Fruit fly (Drosophila melanogaster): Measurements from ENCODE around the gene Hakai.

The Hakai gene

dm6 chr2L:19582185-19582584 is at the start of gene Hakai (continued):
- TF ChIP-seq p53 (GFP tag; optimal IDR thresholded peaks at IDR 0.05) (peak; percentile 45), CG3407 (GFP tag; optimal IDR thresholded peaks at IDR 0.05) (no peak), CG14965 (GFP tag; optimal IDR thresholded peaks at IDR 0.05; ENCODE audit: borderline replicate concordance) (no peak), vvl (GFP tag; IDR thresholded peaks at IDR 0.05) (peak; percentile 68), Dp (GFP tag; optimal IDR thresholded peaks at IDR 0.05) (peak; percentile 73), Hr51 (GFP tag; optimal IDR thresholded peaks at IDR 0.05) (peak; percentile 27 to 68), mld (GFP tag; IDR thresholded peaks at IDR 0.05; ENCODE audit: partially characterized antibody) (no peak), CG1233 (GFP tag; optimal IDR thresholded peaks at IDR 0.05) (no peak), CG10321 (GFP tag; IDR thresholded peaks at IDR 0.05) (peak; percentile 21; the same call in 1 of the 2 replicates), chif (GFP tag; optimal IDR thresholded peaks at IDR 0.05) (peak; percentile 23 to 67), CG17186 (GFP tag; optimal IDR thresholded peaks at IDR 0.05) (peak; percentile 79), CG11504 (tag; optimal IDR thresholded peaks at IDR 0.05) (peak; percentile 55), dmrt99B (tag; optimal IDR thresholded peaks at IDR 0.05) (peak; percentile 16), MESR4 (GFP tag; optimal IDR thresholded peaks at IDR 0.05) (peak; percentile 85), CG6854 (GFP tag; optimal IDR thresholded peaks at IDR 0.05) (no peak), Dref (GFP tag; IDR thresholded peaks at IDR 0.05) (peak; percentile 48), Dbx (GFP tag; IDR thresholded peaks at IDR 0.05) (peak; percentile 69; the same call in 2 of the 3 replicates), schlank (tag; optimal IDR thresholded peaks at IDR 0.05) (peak; percentile 12), Aef1 (GFP tag; IDR thresholded peaks at IDR 0.05) (0 out of 3 replicates have a peak, but pooled peaks have one; percentile 45), da (GFP tag; optimal IDR thresholded peaks at IDR 0.05) (peak; percentile 39), Asciz (GFP tag; optimal IDR thresholded peaks at IDR 0.05) (no peak), Lim3 (GFP tag; IDR thresholded peaks at IDR 0.05) (no peak), shn (GFP tag; optimal IDR thresholded peaks at IDR 0.05) (peak; percentile 74), al (GFP tag; IDR thresholded peaks at IDR 0.05) (peak; percentile 55; the same call in 1 of the 2 replicates), rib (GFP tag; IDR thresholded peaks at IDR 0.05) (no peak), Hr3 (GFP tag; optimal IDR thresholded peaks at IDR 0.05) (peak; percentile 30), Fer2 (tag; optimal IDR thresholded peaks at IDR 0.05) (peak; percentile 24), yki (optimal IDR thresholded peaks at IDR 0.05) (no peak), Sox100B (GFP tag; optimal IDR thresholded peaks at IDR 0.05) (no peak), ken (GFP tag; IDR thresholded peaks at IDR 0.05) (peak; percentile 62), Sin3A (optimal IDR thresholded peaks at IDR 0.05) (peak; percentile 81), E2f1 (GFP tag; IDR thresholded peaks at IDR 0.05) (0 out of 2 replicates have a peak, but pooled peaks have one; percentile 31), usp (GFP tag; optimal IDR thresholded peaks at IDR 0.05) (no peak), CG12236 (GFP tag; optimal IDR thresholded peaks at IDR 0.05) (no peak), insv (GFP tag; optimal IDR thresholded peaks at IDR 0.05) (no peak), ewg (GFP tag; optimal IDR thresholded peaks at IDR 0.05) (peak; percentile 14), Eip74EF (GFP tag; optimal IDR thresholded peaks at IDR 0.05) (no peak), nom (GFP tag; optimal IDR thresholded peaks at IDR 0.05) (no peak), Atf6 (GFP tag; IDR thresholded peaks at IDR 0.05) (no peak), CG4707 (GFP tag; optimal IDR thresholded peaks at IDR 0.05) (no peak), her (GFP tag; optimal IDR thresholded peaks at IDR 0.05) (peak; percentile 58), CG4360 (GFP tag; IDR thresholded peaks at IDR 0.05) (no peak), CG10366 (GFP tag; IDR thresholded peaks at IDR 0.05) (peak; percentile 35; the same call in 1 of the 2 replicates), stwl (tag; optimal IDR thresholded peaks at IDR 0.05) (peak; percentile 82), Drgx (GFP tag; IDR thresholded peaks at IDR 0.05) (peak; percentile 65), CG11085 (GFP tag; IDR thresholded peaks at IDR 0.05) (no peak), ERR (GFP tag; optimal IDR thresholded peaks at IDR 0.05) (peak; percentile 52), CG6654 (GFP tag; optimal IDR thresholded peaks at IDR 0.05) (no peak), nmo (GFP tag; optimal IDR thresholded peaks at IDR 0.05) (peak; percentile 65), Lhr (GFP tag; optimal IDR thresholded peaks at IDR 0.05) (peak; percentile 70), Hmr (GFP tag; optimal IDR thresholded peaks at IDR 0.05) (peak; percentile 40)

Measured in whole organism, embryonic.